Fruit fly (Drosophila melanogaster) whole organism, embryonic: ENCODE results near the gene AstC.

Experiments used
- Antp ChIP-seq: fragments of 200-800 bp; sonication (Bioruptor generic); optimal IDR thresholded peaks from 3 replicates; lab custom pipeline; 2016; ENCODE audit warnings: missing biosample characterization, missing genetic modification characterization
- Blimp-1 ChIP-seq: fragments of 200-800 bp; sonication (Bioruptor generic); optimal IDR thresholded peaks from 3 replicates; lab custom pipeline; 2018; ENCODE audit warnings: missing biosample characterization, missing genetic modification characterization, mild to moderate bottlenecking, moderate library complexity, missing genetic modification reagents
- CG10267 ChIP-seq: fragments of 200-800 bp; sonication (Bioruptor generic); optimal IDR thresholded peaks from 2 replicates; lab custom pipeline; 2018; ENCODE audit warnings: missing biosample characterization, mild to moderate bottlenecking, missing genetic modification characterization, moderate library complexity
- CG10366 ChIP-seq: fragments of 200-800 bp; sonication (Bioruptor generic); IDR thresholded peaks from 2 replicates; pipeline ENCODE4 v1.3.6; 2022; ENCODE audit warnings: missing biosample characterization, missing genetic modification characterization
- CG10431 ChIP-seq: fragments of 200-800 bp; sonication (Bioruptor generic); optimal IDR thresholded peaks from 3 replicates; lab custom pipeline; 2018; ENCODE audit warnings: missing biosample characterization, mild to moderate bottlenecking, missing genetic modification characterization
- CG10462 ChIP-seq: fragments of 200-800 bp; sonication (Bioruptor generic); optimal IDR thresholded peaks from 2 replicates; lab custom pipeline; 2016; ENCODE audit warnings: missing biosample characterization, missing genetic modification characterization
- CG12071 ChIP-seq: fragments of 200-800 bp; sonication (Bioruptor generic); optimal IDR thresholded peaks from 3 replicates; lab custom pipeline; 2018; ENCODE audit warnings: missing biosample characterization, mild to moderate bottlenecking, missing genetic modification characterization
- CG12104 ChIP-seq: fragments of 200-800 bp; sonication (Bioruptor generic); optimal IDR thresholded peaks from 3 replicates; lab custom pipeline; 2016; ENCODE audit warnings: missing biosample characterization, missing genetic modification characterization
- CG12769 ChIP-seq: fragments of 200-800 bp; sonication (Bioruptor generic); optimal IDR thresholded peaks from 2 replicates; lab custom pipeline; 2019; ENCODE audit warnings: missing biosample characterization, mild to moderate bottlenecking, missing genetic modification characterization, moderate library complexity
- CG13296 ChIP-seq: fragments of 200-800 bp; sonication (Bioruptor generic); optimal IDR thresholded peaks from 3 replicates; lab custom pipeline; 2018; ENCODE audit warnings: missing biosample characterization, mild to moderate bottlenecking, missing genetic modification characterization
- CG18011 ChIP-seq: fragments of 200-800 bp; sonication (Bioruptor generic); optimal IDR thresholded peaks from 2 replicates; lab custom pipeline; 2017; ENCODE audit warnings: missing biosample characterization, missing genetic modification characterization, mild to moderate bottlenecking, moderate library complexity, missing genotype
- CG18476 ChIP-seq: fragments of 200-800 bp; sonication (Bioruptor generic); optimal IDR thresholded peaks from 2 replicates; lab custom pipeline; 2016; ENCODE audit warnings: missing biosample characterization, mild to moderate bottlenecking, missing genetic modification characterization
- CG30431 ChIP-seq: fragments of 200-800 bp; sonication (Bioruptor generic); optimal IDR thresholded peaks from 2 replicates; lab custom pipeline; 2017; ENCODE audit warnings: missing biosample characterization, missing genetic modification characterization
- CG33213 ChIP-seq: fragments of 200-800 bp; sonication (Bioruptor generic); optimal IDR thresholded peaks from 3 replicates; lab custom pipeline; 2016; ENCODE audit warnings: missing biosample characterization, missing genetic modification characterization
- CG33557 ChIP-seq: fragments of 200-800 bp; sonication (Bioruptor generic); optimal IDR thresholded peaks from 2 replicates; lab custom pipeline; 2019; ENCODE audit warnings: missing biosample characterization, mild to moderate bottlenecking, missing genetic modification characterization, moderate library complexity
- CG34376 ChIP-seq: fragments of 200-800 bp; sonication (Bioruptor generic); optimal IDR thresholded peaks from 2 replicates; lab custom pipeline; 2018; ENCODE audit warnings: missing biosample characterization, mild to moderate bottlenecking, missing genetic modification characterization
- CG6175 ChIP-seq: fragments of 200-800 bp; sonication (Bioruptor generic); IDR thresholded peaks from 3 replicates; pipeline ENCODE4 v1.3.6; 2022; ENCODE audit warnings: missing biosample characterization, missing genetic modification characterization
- CG8281 ChIP-seq: fragments of 200-800 bp; sonication (Bioruptor generic); optimal IDR thresholded peaks from 2 replicates; lab custom pipeline; 2018; ENCODE audit warnings: missing biosample characterization, mild to moderate bottlenecking, missing genetic modification characterization, moderate library complexity
- CG8924 ChIP-seq: fragments of 200-800 bp; optimal IDR thresholded peaks from 3 replicates; lab custom pipeline; 2019; ENCODE audit warnings: missing biosample characterization, mild to moderate bottlenecking, missing genetic modification characterization, moderate library complexity
- CG9817 ChIP-seq: fragments of 200-800 bp; sonication (Bioruptor generic); optimal IDR thresholded peaks from 2 replicates; lab custom pipeline; 2018; ENCODE audit warnings: missing biosample characterization, mild to moderate bottlenecking, missing genetic modification characterization, moderate library complexity
- Ets97D ChIP-seq: fragments of 200-800 bp; sonication (Bioruptor generic); optimal IDR thresholded peaks from 3 replicates; lab custom pipeline; 2016; ENCODE audit warnings: missing biosample characterization, missing genetic modification characterization
- HLH3B ChIP-seq: fragments of 200-800 bp; sonication (Bioruptor generic); IDR thresholded peaks from 2 replicates; pipeline ENCODE4 v1.3.6; 2022; ENCODE audit warnings: missing biosample characterization, missing genetic modification characterization
- Hr39 ChIP-seq: fragments of >200 bp; optimal IDR thresholded peaks from 2 replicates; lab custom pipeline; 2017
- Lhr ChIP-seq: fragments of 200-800 bp; sonication (Bioruptor generic); optimal IDR thresholded peaks from 3 replicates; lab custom pipeline; 2017; ENCODE audit warnings: mild to moderate bottlenecking, missing biosample characterization, missing genetic modification reagents, missing genetic modification characterization
- MESR4 ChIP-seq: fragments of 200-800 bp; sonication (Bioruptor generic); optimal IDR thresholded peaks from 2 replicates; lab custom pipeline; 2018; ENCODE audit warnings: missing biosample characterization, mild to moderate bottlenecking, missing genetic modification characterization, moderate library complexity
- Mrtf ChIP-seq: fragments of 200-800 bp; sonication (Bioruptor generic); IDR thresholded peaks from 3 replicates; pipeline ENCODE4 v1.3.6; 2022; ENCODE audit warnings: missing biosample characterization, missing genetic modification characterization
- Nf-YB ChIP-seq: fragments of 200-800 bp; sonication (Bioruptor generic); optimal IDR thresholded peaks from 3 replicates; lab custom pipeline; 2019; ENCODE audit warnings: missing biosample characterization, mild to moderate bottlenecking, missing genetic modification characterization, moderate library complexity
- Pdp1 ChIP-seq, 2 experiments: fragments of 200-800 bp; sonication (Bioruptor generic); optimal IDR thresholded peaks; 3 replicates each; lab custom pipeline; 2016; ENCODE audit warnings: missing biosample characterization in 2 of 2, missing genetic modification characterization in 2 of 2, mild to moderate bottlenecking in 1 of 2, moderate library complexity in 1 of 2
- Side ChIP-seq: fragments of 200-800 bp; sonication (Bioruptor generic); optimal IDR thresholded peaks from 2 replicates; lab custom pipeline; 2016; ENCODE audit warnings: missing biosample characterization, missing genetic modification characterization
- Sox100B ChIP-seq: fragments of 200-800 bp; sonication (Bioruptor generic); optimal IDR thresholded peaks from 3 replicates; lab custom pipeline; 2018; ENCODE audit warnings: missing biosample characterization, mild to moderate bottlenecking, missing genetic modification characterization
- Usf ChIP-seq: fragments of 200-800 bp; sonication (Bioruptor generic); optimal IDR thresholded peaks from 2 replicates; lab custom pipeline; 2017; ENCODE audit warnings: missing genotype, missing biosample characterization, missing genetic modification characterization
- YL-1 ChIP-seq: fragments of 200-800 bp; sonication (Bioruptor generic); optimal IDR thresholded peaks from 3 replicates; lab custom pipeline; 2017; ENCODE audit warnings: missing biosample characterization, mild to moderate bottlenecking, missing genetic modification characterization
- ac ChIP-seq: fragments of 200-800 bp; sonication (Bioruptor generic); optimal IDR thresholded peaks from 3 replicates; lab custom pipeline; 2017; ENCODE audit warnings: missing biosample characterization, mild to moderate bottlenecking, missing genetic modification characterization
- bigmax ChIP-seq: fragments of 200-800 bp; sonication (Bioruptor generic); optimal IDR thresholded peaks from 2 replicates; lab custom pipeline; 2018; ENCODE audit warnings: missing biosample characterization, mild to moderate bottlenecking, missing genetic modification characterization
- cg ChIP-seq: fragments of 200-800 bp; sonication (Bioruptor generic); optimal IDR thresholded peaks from 3 replicates; lab custom pipeline; 2019; ENCODE audit warnings: missing biosample characterization, mild to moderate bottlenecking, missing genetic modification characterization, moderate library complexity
- corto ChIP-seq: fragments of 200-800 bp; sonication (Bioruptor generic); optimal IDR thresholded peaks from 2 replicates; lab custom pipeline; 2016; ENCODE audit warnings: missing biosample characterization, mild to moderate bottlenecking, missing genetic modification characterization, moderate library complexity
- dysf ChIP-seq: fragments of 200-800 bp; sonication (Bioruptor generic); IDR thresholded peaks from 3 replicates; pipeline ENCODE4 v1.3.6; 2022; ENCODE audit warnings: missing biosample characterization, missing genetic modification characterization
- en ChIP-seq: fragments of 200-800 bp; sonication (Bioruptor generic); optimal IDR thresholded peaks from 2 replicates; lab custom pipeline; 2016; ENCODE audit warnings: missing biosample characterization, missing genetic modification characterization
- gcm2 ChIP-seq: fragments of 200-800 bp; sonication (Bioruptor generic); optimal IDR thresholded peaks from 2 replicates; lab custom pipeline; 2016; ENCODE audit warnings: missing biosample characterization, missing genetic modification characterization
- ham ChIP-seq: fragments of 200-800 bp; sonication (Bioruptor generic); IDR thresholded peaks from 2 replicates; pipeline ENCODE4 v1.3.6; 2022; ENCODE audit warnings: missing biosample characterization, missing genetic modification characterization
- org-1 ChIP-seq: fragments of 200-800 bp; sonication (Bioruptor generic); optimal IDR thresholded peaks from 2 replicates; lab custom pipeline; 2017; ENCODE audit warnings: missing biosample characterization, missing genetic modification characterization
- prd ChIP-seq, 3 experiments: fragments of >200 bp in 2 of 3; fragments of 200-800 bp in 1 of 3; sonication (Bioruptor generic) in 1 of 3; optimal IDR thresholded peaks in 2 of 3; IDR thresholded peaks in 1 of 3; 2 replicates in 2 of 3; 3 replicates in 1 of 3; pipeline versions ENCODE4 v1.3.6 to Lab custom; 2017 to 2022; ENCODE audit warnings: missing biosample characterization in 1 of 3, missing genetic modification characterization in 1 of 3
- sc ChIP-seq, 3 experiments: fragments of >200 bp in 2 of 3; fragments of 200-800 bp in 1 of 3; sonication (Bioruptor generic) in 1 of 3; optimal IDR thresholded peaks; 2 replicates in 2 of 3; 3 replicates in 1 of 3; lab custom pipeline; 2017; ENCODE audit warnings: mild to moderate bottlenecking in 1 of 3, missing biosample characterization in 1 of 3, missing genetic modification characterization in 1 of 3, missing genetic modification reagents in 1 of 3
- sim ChIP-seq: fragments of 200-800 bp; sonication (Bioruptor generic); IDR thresholded peaks from 2 replicates; pipeline ENCODE4 v1.3.6; 2022; ENCODE audit warnings: missing biosample characterization, missing genetic modification characterization
- sna ChIP-seq: fragments of 200-800 bp; sonication (Bioruptor generic); IDR thresholded peaks from 2 replicates; pipeline ENCODE4 v1.3.6; 2022; ENCODE audit warnings: missing biosample characterization, missing genetic modification characterization; ENCODE audit not compliant: partially characterized antibody
- tgo ChIP-seq: fragments of 200-800 bp; sonication (Bioruptor generic); IDR thresholded peaks from 3 replicates; pipeline ENCODE4 v1.3.6; 2022; ENCODE audit warnings: missing biosample characterization, missing genetic modification characterization
- zf30C ChIP-seq: fragments of 200-800 bp; sonication (Bioruptor generic); optimal IDR thresholded peaks from 3 replicates; lab custom pipeline; 2018; ENCODE audit warnings: missing biosample characterization, mild to moderate bottlenecking, missing genetic modification characterization

The AstC gene

dm6 chr2L:11037583-11038517 lies 43.3 kb downstream of the AstC start (continued):
- TF ChIP-seq cg (GFP tag; lab: Kevin White, UChicago) (no peak), CG10366 (GFP tag; lab: Robert Waterston, UW) (peak; percentile 52), CG10267 (tag; lab: Kevin White, UChicago) (peak; percentile 56), HLH3B (0 out of 2 replicates have a peak, but pooled peaks have one; percentile 24), CG34376 (GFP tag; lab: Kevin White, UChicago) (no peak), bigmax (GFP tag; lab: Kevin White, UChicago) (no peak), CG18011 (GFP tag; lab: Kevin White, UChicago) (no peak), zf30C (GFP tag; lab: Kevin White, UChicago) (no peak), ac (GFP tag; lab: Kevin White, UChicago) (no peak), YL-1 (GFP tag; lab: Kevin White, UChicago) (no peak), Sox100B (peak; percentile 52), CG33557 (GFP tag; lab: Kevin White, UChicago) (peak; percentile 15), corto (GFP tag; lab: Kevin White, UChicago) (no peak), Blimp-1 (GFP tag; lab: Kevin White, UChicago) (peak; percentile 41), Lhr (peak; percentile 23), CG12769 (tag; lab: Kevin White, UChicago) (peak; percentile 68), CG6175 (GFP tag; lab: Robert Waterston, UW) (no peak), CG10462 (peak; percentile 37), sna (GFP tag; lab: Robert Waterston, UW) (no peak), gcm2 (GFP tag; lab: Kevin White, UChicago) (peak; percentile 22), prd (optimal IDR thresholded peaks at IDR 0.05; lab: Kevin White, UChicago) (no peak), prd (GFP tag; IDR thresholded peaks at IDR 0.05; lab: Robert Waterston, UW) (peak; percentile 6; the same call in 1 of the 3 replicates), Usf (GFP tag; lab: Kevin White, UChicago) (peak; percentile 24), Side (GFP tag; lab: Kevin White, UChicago) (peak; percentile 27), en (no peak), Antp (GFP tag; lab: Kevin White, UChicago) (peak; percentile 7), sim (0 out of 2 replicates have a peak, but pooled peaks have one; percentile 18), CG8281 (tag; lab: Kevin White, UChicago) (no peak), CG13296 (GFP tag; lab: Kevin White, UChicago) (no peak), ham (GFP tag; lab: Robert Waterston, UW) (no peak), CG9817 (tag; lab: Kevin White, UChicago) (peak; percentile 17), dysf (GFP tag; lab: Robert Waterston, UW) (peak; percentile 64), org-1 (peak; percentile 50), CG8924 (tag; lab: Kevin White, UChicago) (peak; percentile 69), MESR4 (GFP tag; lab: Kevin White, UChicago) (no peak), Nf-YB (GFP tag; lab: Kevin White, UChicago) (peak; percentile 49), CG18476 (GFP tag; lab: Kevin White, UChicago) (no peak), CG33213 (no peak), CG30431 (GFP tag; lab: Kevin White, UChicago) (no peak), CG12071 (no peak), Hr39 (lab: Kevin White, UChicago) (no peak), sc (optimal IDR thresholded peaks at IDR 0.05; lab: Kevin White, UChicago) (no peak), sc (GFP tag; optimal IDR thresholded peaks at IDR 0.05; lab: Kevin White, UChicago) (peak; percentile 51), Pdp1 (GFP tag; optimal IDR thresholded peaks at IDR 0.05; lab: Kevin White, UChicago) (peak; percentile 9 to 34), Mrtf (GFP tag; lab: Robert Waterston, UW) (no peak), tgo (GFP tag; lab: Robert Waterston, UW) (peak; percentile 39; the same call in 2 of the 3 replicates), CG10431 (GFP tag; lab: Kevin White, UChicago) (no peak), CG12104 (peak; percentile 23), Ets97D (GFP tag; lab: Kevin White, UChicago) (no peak)
